Fruit fly (Drosophila melanogaster): Measurements from ENCODE around the gene CG5715.

dm6 chr3R:24267580-24268202, 26.5 kb downstream of the CG5715 start:
- TF ChIP-seq ey (GFP tag; optimal IDR thresholded peaks at IDR 0.05) (no peak), CG9705 (GFP tag; optimal IDR thresholded peaks at IDR 0.05) (no peak)

Measured in whole organism, wandering third instar larva.